Fruit fly (Drosophila melanogaster): Measurements from ENCODE around the gene CG3104.

CG3104 gene

DNA sequence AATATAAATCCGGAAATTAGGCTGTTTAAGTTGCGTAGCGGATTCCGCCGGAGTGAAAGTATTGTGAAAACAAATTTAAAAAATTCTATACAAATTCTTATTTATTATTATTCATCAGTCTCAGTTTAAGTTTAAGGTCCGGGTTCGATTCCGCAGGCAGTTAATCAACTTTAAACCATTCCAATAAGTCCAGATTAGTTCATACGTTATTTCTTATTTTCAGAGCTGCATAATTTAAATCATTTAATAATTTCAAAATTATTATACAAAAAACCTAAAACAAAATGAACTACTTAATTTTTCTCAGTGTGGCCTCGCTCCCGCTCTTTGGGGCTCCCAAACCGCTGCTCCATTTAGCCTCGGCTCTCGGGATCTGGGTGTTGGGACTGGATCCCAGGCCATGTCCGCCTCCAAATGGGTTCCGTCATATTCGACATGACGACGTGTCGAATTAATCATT is 25.2 kb downstream of the CG3104 start:
- peak; percentile 36 for TF ChIP-seq Dll (optimal IDR thresholded peaks at IDR 0.05)
- TF ChIP-seq psq (optimal IDR thresholded peaks at IDR 0.05): no peak

DNA sequence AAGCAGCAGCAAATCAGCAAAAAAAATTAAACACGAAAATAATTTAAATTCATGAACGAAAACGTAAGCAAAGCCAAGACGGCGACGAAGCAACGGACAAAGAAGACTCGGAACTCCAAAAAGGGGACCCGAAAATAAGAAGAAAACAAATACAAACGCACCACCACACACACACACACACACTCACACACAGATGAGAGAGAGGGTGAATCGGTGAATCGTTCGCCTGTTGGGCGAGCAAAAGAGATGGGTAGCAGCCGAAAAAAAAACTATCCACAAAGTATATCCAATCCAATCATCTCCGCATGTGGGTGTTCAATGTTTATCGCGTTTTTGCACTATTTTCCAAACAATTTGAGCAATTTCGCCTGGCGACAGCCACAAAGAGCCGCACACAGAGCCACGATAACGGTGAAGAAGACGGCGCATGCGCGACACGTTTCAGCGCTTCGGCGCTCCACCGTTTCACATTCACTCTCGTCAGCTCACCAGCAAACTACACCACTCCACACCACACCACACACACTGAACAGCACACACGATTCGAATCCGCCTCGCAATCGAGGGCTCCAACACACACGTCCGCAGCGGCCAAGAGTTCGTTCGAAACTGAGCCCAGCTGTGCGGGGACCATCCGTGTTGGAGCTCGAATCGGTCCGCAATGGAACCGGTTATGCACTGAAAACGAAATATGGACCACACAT is 25.8 kb downstream of the CG3104 start, which contains the start of gene Duox:
Gene Duox, minus strand, starts transcription at position 612 of the 704 bp plus-strand sequence.
- TF ChIP-seq EcR (GFP tag; optimal IDR thresholded peaks at IDR 0.05): no peak
- no peak for TF ChIP-seq CG8478 (optimal IDR thresholded peaks at IDR 0.05)
- no peak for TF ChIP-seq psq (optimal IDR thresholded peaks at IDR 0.05)
- no peak for TF ChIP-seq Dll (optimal IDR thresholded peaks at IDR 0.05)
- no peak for TF ChIP-seq pan (optimal IDR thresholded peaks at IDR 0.05)
- TF ChIP-seq usp (GFP tag; optimal IDR thresholded peaks at IDR 0.05): no peak

DNA sequence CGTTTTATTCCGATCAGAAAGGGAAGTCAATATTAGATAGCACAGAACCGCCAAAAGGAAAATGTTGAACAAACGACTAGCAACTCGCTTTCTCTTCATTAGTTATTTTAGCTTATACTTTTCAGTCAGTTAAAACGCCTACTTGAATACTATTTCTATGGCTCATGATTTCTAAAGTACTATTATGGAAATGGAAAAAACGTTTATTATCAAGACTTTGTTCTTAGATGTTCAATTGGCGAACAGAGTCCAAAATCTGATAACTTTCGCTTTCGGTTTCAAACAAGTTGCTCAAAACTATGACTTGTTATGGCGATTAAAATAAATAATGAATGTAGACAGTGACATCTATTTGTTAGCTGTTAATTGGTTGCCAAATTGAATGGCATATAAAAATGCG is 30.2 kb downstream of the CG3104 start, which contains the start of gene CG3123:
Gene CG3123, minus strand, starts transcription at position 101 of the 400 bp plus-strand sequence.
- TF ChIP-seq EcR (GFP tag; optimal IDR thresholded peaks at IDR 0.05) (no peak), pan (optimal IDR thresholded peaks at IDR 0.05) (no peak), CG8478 (optimal IDR thresholded peaks at IDR 0.05) (no peak), psq (optimal IDR thresholded peaks at IDR 0.05) (no peak), usp (GFP tag; optimal IDR thresholded peaks at IDR 0.05) (no peak), Dll (optimal IDR thresholded peaks at IDR 0.05) (no peak)

DNA sequence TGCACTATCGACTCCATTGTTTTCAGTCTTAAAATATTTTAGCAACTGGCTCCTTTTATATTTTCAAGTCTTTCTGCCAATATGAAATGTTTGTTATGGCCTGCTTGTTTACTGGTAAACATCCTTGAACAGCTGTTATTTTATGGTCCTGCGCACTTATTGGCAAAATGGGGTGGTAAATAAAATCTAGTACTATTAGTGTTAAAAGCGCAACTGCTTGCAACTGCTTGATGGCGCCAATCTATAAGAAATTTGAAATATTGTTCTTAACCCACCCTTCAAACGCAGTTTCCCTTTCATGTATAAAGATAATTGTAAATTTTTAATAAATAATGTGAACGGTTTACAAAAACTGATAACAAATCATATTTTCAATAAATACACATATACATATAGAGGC is 39.9 kb downstream of the CG3104 start, which contains the start of gene G6P:
Gene G6P, minus strand, starts transcription at position 88 of the 400 bp plus-strand sequence.
- TF ChIP-seq psq (optimal IDR thresholded peaks at IDR 0.05) (no peak), CG8478 (optimal IDR thresholded peaks at IDR 0.05) (no peak), usp (GFP tag; optimal IDR thresholded peaks at IDR 0.05) (no peak)

DNA sequence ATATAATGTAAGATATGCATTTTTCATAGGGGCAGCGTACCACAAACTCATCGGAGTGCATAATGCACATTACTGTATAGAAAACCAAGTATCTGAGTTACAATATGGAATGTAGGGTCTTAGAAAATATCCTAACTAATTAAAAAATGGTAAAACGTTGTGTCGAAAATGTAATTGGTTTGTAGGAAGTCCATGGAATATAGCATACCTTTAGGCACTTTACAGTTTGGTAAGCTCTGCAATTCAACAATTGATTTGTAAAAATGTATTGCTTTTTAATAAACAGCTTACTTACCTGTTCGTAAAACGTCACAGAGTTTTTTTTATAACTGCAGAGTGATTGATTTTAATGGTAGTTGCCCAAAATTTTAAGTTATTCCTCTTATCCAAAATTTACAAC is 43.4 kb downstream of the CG3104 start, which contains the start of gene CG2964:
Gene CG2964, plus strand, starts transcription at position 301 of the 400 bp plus-strand sequence.
- TF ChIP-seq psq (optimal IDR thresholded peaks at IDR 0.05): no peak
- no peak for TF ChIP-seq Dll (optimal IDR thresholded peaks at IDR 0.05)
- TF ChIP-seq CG8478 (optimal IDR thresholded peaks at IDR 0.05): no peak
- no peak for TF ChIP-seq EcR (GFP tag; optimal IDR thresholded peaks at IDR 0.05)
- TF ChIP-seq usp (GFP tag; optimal IDR thresholded peaks at IDR 0.05): no peak
- no peak for TF ChIP-seq pan (optimal IDR thresholded peaks at IDR 0.05)

DNA sequence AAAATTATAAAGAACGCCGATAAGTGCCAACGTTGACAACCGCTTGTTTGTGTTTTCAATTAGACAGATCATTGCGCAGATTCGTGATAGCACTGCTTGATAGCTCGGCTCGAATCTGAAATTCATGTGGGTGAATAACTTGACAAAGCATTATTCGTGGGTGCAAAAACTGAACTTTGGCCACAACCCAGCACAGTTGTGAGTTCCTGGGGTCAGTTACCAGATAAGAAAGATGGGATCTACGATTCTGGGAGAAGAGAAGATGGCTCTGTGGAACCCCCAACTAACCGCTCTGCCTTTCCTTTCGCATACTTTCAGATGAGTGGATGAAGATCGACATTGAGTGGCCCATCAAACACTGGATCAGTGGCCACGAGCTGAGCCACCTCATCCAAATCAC is 44.7 kb downstream of the CG3104 start:
- TF ChIP-seq CG8478 (optimal IDR thresholded peaks at IDR 0.05) (no peak), Dll (optimal IDR thresholded peaks at IDR 0.05) (no peak)

DNA sequence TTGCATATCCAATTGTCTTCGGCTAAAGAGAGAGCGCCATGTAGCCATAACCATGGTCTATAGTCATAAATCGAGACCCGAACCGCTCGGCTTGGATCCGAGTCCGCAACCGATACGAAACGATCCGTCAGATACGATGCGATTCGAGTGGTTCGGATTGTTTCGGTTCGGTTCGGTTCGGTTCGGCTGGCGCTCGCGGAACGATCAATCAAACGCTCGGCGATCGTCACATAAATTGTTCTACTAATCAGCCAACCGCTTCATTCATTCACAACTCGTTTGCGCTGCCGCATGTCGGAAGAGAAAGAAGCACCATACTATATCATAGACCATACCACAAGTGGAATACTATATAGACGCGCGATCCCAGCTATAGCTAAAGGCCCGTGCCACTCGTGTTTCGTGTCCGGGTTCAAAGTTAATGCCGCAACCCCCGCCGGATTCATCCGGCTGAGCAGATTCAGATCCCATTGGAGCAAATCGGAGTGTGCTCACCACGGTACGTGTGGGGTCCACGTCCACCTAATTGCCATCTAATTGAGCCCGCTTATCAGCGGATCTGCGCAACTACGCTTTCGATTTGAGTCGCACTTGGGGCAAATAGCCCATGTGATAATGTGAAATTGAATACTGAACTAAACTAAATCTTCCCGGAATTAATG is 47.4 kb downstream of the CG3104 start:
- TF ChIP-seq EcR (GFP tag; optimal IDR thresholded peaks at IDR 0.05) (no peak), psq (optimal IDR thresholded peaks at IDR 0.05) (no peak), usp (GFP tag; optimal IDR thresholded peaks at IDR 0.05) (no peak), pan (optimal IDR thresholded peaks at IDR 0.05) (no peak), CG8478 (optimal IDR thresholded peaks at IDR 0.05) (no peak), Dll (optimal IDR thresholded peaks at IDR 0.05) (no peak)

DNA sequence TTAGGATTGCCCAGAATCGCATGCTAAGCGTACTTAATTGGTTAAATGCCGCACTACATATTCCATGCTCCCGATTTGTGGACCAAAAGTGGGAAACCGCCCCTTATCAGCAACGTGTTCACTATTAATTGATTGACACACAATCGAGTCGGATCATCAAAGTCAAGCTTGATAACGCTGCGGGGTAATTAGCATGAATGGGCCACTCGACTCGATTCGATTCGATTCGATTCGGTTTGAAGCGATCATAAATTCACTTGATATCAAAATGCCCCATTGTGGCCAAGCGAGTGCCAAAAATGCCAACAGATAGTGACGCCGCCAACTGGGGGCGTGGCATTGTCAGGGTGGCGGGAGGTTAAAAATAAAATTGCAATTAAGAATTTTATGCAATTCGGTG is 48.0 kb downstream of the CG3104 start:
- TF ChIP-seq Dll (optimal IDR thresholded peaks at IDR 0.05): no peak
- TF ChIP-seq usp (GFP tag; optimal IDR thresholded peaks at IDR 0.05): no peak
- no peak for TF ChIP-seq pan (optimal IDR thresholded peaks at IDR 0.05)
- TF ChIP-seq EcR (GFP tag; optimal IDR thresholded peaks at IDR 0.05): no peak
- no peak for TF ChIP-seq CG8478 (optimal IDR thresholded peaks at IDR 0.05)
- TF ChIP-seq psq (optimal IDR thresholded peaks at IDR 0.05): no peak

DNA sequence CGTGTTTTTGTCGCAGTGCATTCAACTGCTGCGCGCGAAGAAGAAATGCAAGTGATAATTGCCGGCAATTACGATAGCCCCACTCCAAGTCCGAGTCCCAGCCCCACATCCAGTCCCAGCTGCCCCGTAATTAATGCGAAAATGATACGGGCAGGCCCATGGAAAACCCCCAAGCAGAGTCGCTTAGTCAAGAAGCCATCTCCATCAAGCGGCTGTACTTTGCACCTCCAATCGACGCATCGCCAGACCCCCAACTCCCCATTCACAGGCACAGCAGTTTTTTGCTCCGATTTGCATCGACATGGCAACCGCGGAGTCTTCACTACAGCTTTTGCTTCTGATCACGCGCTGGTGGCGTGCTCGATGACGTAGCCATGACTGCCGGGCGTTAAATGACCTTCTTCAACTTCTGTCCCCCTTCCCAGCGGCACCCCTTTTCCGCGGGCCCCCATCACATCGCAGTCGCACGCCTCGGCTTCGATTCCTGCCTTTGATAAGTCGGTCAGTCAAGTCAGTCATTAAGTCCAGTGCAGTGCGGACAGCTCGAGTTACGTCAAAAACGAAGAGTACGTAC is 49.3 kb downstream of the CG3104 start:
- TF ChIP-seq Dll (optimal IDR thresholded peaks at IDR 0.05) (peak; percentile 49), CG8478 (optimal IDR thresholded peaks at IDR 0.05) (no peak)

DNA sequence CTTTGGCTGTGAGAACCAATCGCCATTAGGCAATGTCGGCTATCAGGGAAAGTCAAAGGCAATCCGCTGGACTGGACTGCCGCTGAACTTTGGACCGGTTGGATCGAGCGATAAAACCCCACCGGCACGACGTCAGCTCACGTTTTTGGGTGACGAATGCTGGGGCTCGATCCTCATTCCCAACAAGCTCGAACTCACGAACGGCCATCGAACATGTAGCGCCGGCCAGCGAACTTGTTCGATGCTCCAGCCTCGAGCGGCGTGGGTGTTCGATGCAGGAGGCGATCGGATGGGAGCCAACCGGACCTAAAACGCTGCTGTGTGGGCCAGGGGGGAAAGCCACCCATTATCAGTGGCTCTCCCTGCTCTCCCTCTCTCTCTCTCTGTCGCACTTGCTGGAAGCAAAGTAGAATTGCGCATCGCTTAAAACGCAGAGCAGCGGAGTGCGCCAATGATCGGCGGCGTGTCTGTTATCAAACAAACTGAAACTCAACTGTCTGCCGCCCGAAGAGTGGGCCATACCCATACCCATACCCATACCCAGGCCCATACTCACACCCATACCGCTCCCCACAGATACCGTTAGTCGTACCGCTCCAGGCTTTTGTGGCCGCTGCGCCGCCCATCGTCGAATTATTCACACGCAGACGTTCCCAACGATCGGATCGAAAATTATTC is 50.8 kb downstream of the CG3104 start, which contains the start of gene daw:
Gene daw, plus strand, starts transcription at position 628 of the 678 bp plus-strand sequence.
- TF ChIP-seq EcR (GFP tag; optimal IDR thresholded peaks at IDR 0.05) (no peak), psq (optimal IDR thresholded peaks at IDR 0.05) (no peak), pan (optimal IDR thresholded peaks at IDR 0.05) (no peak), Dll (optimal IDR thresholded peaks at IDR 0.05) (peak; percentile 8), usp (GFP tag; optimal IDR thresholded peaks at IDR 0.05) (no peak), CG8478 (optimal IDR thresholded peaks at IDR 0.05) (no peak)

DNA sequence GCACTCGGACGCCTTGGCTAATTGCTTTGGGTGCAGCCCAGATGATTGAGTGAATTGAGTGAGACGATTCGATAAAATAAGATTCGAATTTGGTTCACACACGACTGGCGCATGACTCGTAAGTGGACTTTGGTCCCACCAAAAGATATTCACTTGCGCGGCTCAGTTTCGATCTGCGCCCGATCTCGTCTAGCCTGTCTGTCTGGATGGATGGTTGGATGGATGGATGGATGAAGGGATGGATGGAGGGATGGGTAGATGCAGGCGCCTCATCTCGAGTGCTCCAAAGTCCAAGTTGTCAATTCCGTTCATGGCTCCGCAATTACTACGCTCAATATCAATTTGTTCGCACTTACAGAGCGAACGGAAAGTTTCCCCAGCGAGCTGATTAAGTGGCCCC is 53.1 kb downstream of the CG3104 start:
- no peak for TF ChIP-seq CG8478 (optimal IDR thresholded peaks at IDR 0.05)
- no peak for TF ChIP-seq psq (optimal IDR thresholded peaks at IDR 0.05)
- TF ChIP-seq pan (optimal IDR thresholded peaks at IDR 0.05): no peak
- TF ChIP-seq Dll (optimal IDR thresholded peaks at IDR 0.05): no peak
- no peak for TF ChIP-seq EcR (GFP tag; optimal IDR thresholded peaks at IDR 0.05)
- no peak for TF ChIP-seq usp (GFP tag; optimal IDR thresholded peaks at IDR 0.05)

Measured in whole organism.